Fruit fly (Drosophila melanogaster): Measurements from ENCODE around the gene CG11617.

CG11617 gene

dm6 chr2L:240176-240769, 33.2 kb upstream of the CG11617 start:
- TF ChIP-seq h (optimal IDR thresholded peaks at IDR 0.05), result no peak
- no peak for TF ChIP-seq ttk (optimal IDR thresholded peaks at IDR 0.05)
- TF ChIP-seq Sin3A (optimal IDR thresholded peaks at IDR 0.05), result no peak
- no peak for TF ChIP-seq insv (optimal IDR thresholded peaks at IDR 0.05)
- no peak for TF ChIP-seq psq (optimal IDR thresholded peaks at IDR 0.05)
- no peak for TF ChIP-seq Myc (optimal IDR thresholded peaks at IDR 0.05)

DNA sequence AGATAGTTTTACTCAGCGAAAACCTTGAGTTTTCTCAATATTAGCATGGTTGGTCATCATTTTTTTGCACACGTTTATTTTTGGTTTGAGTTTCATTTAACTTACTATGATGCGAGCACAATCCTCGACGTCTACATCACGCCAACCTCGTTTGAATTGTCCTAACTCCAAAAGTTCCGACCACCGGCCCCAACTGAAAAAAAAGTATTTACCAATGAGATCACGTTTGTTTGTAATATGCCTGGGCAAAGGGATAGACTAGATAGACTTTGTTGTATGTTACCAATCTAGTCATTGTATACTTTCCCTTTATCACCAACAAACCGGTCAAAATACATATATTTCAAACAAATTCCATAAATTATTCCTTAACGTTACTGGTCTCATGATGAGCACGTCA, 25.1 kb upstream of the CG11617 start, which contains the start of gene CG13693:
TSS of gene CG13693 (plus strand) at position 301 of the 400 bp plus-strand sequence.
- TF ChIP-seq insv (optimal IDR thresholded peaks at IDR 0.05), result no peak
- no peak for TF ChIP-seq Myc (optimal IDR thresholded peaks at IDR 0.05)
- no peak for TF ChIP-seq ttk (optimal IDR thresholded peaks at IDR 0.05)
- TF ChIP-seq Sin3A (optimal IDR thresholded peaks at IDR 0.05), result no peak
- TF ChIP-seq psq (optimal IDR thresholded peaks at IDR 0.05), result no peak
- TF ChIP-seq h (optimal IDR thresholded peaks at IDR 0.05), result no peak

dm6 chr2L:228246-228645, 21.1 kb upstream of the CG11617 start:
- TF ChIP-seq Sin3A (optimal IDR thresholded peaks at IDR 0.05) (no peak), psq (optimal IDR thresholded peaks at IDR 0.05) (no peak), ttk (optimal IDR thresholded peaks at IDR 0.05) (no peak), h (optimal IDR thresholded peaks at IDR 0.05) (no peak), insv (optimal IDR thresholded peaks at IDR 0.05) (no peak), Myc (optimal IDR thresholded peaks at IDR 0.05) (no peak)

DNA sequence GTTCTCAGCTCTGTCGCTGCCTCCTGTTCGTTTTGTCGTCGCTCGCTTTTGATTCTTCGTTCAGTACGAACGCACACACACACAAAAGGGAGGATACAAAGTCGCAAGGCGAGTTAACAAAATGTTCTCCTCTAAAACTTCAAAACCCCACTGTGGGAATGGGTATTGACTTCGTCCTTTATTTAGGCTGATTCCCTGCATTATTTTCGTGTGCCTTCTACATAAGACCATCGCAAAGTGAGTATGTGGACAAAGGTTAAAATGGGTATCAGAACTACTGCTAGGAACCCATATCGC, 18.2 kb upstream of the CG11617 start:
- TF ChIP-seq Sin3A (optimal IDR thresholded peaks at IDR 0.05) (no peak), Myc (optimal IDR thresholded peaks at IDR 0.05) (no peak), h (optimal IDR thresholded peaks at IDR 0.05) (no peak), ttk (optimal IDR thresholded peaks at IDR 0.05) (no peak), insv (optimal IDR thresholded peaks at IDR 0.05) (no peak)

DNA sequence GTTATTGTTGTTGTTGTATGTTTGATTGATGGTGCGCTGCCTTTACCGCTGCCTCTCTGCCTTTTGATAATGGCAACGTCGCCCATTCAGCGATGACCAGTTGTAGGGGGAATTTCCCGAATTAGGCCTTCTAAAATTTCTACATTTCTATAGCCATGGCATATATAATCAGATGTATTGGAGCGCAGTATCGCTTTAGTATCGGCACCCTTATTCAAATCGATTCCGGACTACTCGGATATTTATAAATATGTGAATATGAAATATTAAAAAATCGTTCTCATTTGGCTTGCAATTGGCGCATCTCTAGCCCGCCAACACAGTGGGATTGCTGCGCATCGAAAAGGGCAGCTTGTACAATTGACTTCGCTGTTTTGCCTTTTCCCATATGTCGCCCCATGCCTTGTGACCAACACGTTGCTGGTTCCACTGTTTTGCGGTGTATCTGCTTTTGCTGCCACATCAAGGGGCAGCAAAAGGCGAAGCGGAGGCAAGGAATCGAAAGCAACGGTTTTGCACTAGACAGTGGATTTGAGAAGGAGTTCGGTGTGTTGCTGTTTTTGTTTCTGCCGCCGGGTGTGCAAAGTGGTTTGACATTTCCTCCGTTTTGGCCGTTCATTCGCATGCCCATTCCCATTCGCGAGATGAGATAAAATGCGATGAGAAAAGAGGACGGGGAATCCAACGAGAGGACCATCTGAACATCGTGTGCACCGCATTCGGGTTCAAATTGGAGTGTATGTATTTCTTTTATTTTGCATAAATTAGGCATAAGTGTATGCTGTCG, 17.7 kb upstream of the CG11617 start:
- TF ChIP-seq ttk (optimal IDR thresholded peaks at IDR 0.05) (no peak), insv (optimal IDR thresholded peaks at IDR 0.05) (no peak), Myc (optimal IDR thresholded peaks at IDR 0.05) (no peak), Sin3A (optimal IDR thresholded peaks at IDR 0.05) (no peak), h (optimal IDR thresholded peaks at IDR 0.05) (no peak), psq (optimal IDR thresholded peaks at IDR 0.05) (no peak)

DNA sequence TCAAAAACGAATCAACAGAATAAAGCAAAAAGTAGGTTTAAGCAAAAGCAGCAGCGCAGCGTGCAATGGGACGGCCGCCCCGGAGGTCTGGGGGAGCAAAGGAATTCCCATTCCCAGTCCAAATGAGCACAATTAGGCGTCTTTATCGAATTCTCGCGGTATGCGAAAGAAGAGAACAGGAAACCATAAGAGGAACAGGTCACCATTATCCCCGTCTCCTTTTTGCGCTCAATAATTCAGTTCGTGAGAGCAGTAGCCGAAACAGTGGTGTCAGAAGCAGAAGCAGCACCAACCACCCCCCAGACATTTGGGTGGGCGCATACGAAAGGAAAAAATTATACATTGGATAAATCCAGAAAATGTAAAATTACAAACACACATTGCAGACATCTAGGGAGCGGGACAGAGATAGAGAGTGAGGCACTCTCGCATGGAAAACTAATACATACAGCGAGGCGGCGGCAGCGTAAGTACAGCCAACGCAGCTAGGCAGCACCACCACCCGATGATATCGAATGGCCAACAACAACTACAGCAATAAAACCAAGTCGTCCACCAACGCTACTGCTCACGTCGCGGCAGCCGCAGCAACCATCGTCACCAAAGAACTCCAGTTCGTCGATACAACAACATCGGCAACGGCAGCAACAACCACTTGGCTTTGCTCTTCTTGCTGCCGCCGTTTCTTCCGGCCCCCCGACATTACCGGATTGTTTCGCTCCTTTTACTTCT, 16.9 kb upstream of the CG11617 start:
- TF ChIP-seq insv (optimal IDR thresholded peaks at IDR 0.05), result no peak
- TF ChIP-seq Sin3A (optimal IDR thresholded peaks at IDR 0.05), result no peak
- TF ChIP-seq psq (optimal IDR thresholded peaks at IDR 0.05), result no peak
- no peak for TF ChIP-seq ttk (optimal IDR thresholded peaks at IDR 0.05)
- no peak for TF ChIP-seq h (optimal IDR thresholded peaks at IDR 0.05)
- no peak for TF ChIP-seq Myc (optimal IDR thresholded peaks at IDR 0.05)

DNA sequence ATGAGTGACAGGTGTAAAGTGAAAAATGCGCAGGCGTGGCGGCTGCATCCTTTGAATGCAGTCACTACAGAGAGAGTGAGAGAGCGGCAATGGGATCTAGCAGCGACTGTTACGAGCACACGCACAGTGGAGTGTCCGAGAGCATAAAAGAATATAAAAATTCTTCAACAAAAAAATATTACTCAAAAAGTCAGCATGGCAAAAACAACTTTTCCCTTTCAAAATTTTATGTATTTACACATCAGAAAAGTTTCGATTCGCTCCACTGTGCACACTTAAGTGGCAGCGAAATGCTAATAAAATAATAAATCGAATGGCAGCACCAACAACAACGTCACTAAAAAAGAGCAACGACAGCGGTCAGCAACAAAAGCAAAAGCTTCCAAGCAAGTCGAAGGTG, 16.3 kb upstream of the CG11617 start:
- TF ChIP-seq h (optimal IDR thresholded peaks at IDR 0.05) (no peak), Myc (optimal IDR thresholded peaks at IDR 0.05) (no peak), Sin3A (optimal IDR thresholded peaks at IDR 0.05) (no peak), ttk (optimal IDR thresholded peaks at IDR 0.05) (no peak), insv (optimal IDR thresholded peaks at IDR 0.05) (peak; percentile 25)

dm6 chr2L:222867-223266, 15.8 kb upstream of the CG11617 start:
- TF ChIP-seq psq (optimal IDR thresholded peaks at IDR 0.05), result no peak
- no peak for TF ChIP-seq ttk (optimal IDR thresholded peaks at IDR 0.05)
- no peak for TF ChIP-seq Sin3A (optimal IDR thresholded peaks at IDR 0.05)
- TF ChIP-seq Myc (optimal IDR thresholded peaks at IDR 0.05), result no peak
- TF ChIP-seq insv (optimal IDR thresholded peaks at IDR 0.05), result no peak
- no peak for TF ChIP-seq h (optimal IDR thresholded peaks at IDR 0.05)

DNA sequence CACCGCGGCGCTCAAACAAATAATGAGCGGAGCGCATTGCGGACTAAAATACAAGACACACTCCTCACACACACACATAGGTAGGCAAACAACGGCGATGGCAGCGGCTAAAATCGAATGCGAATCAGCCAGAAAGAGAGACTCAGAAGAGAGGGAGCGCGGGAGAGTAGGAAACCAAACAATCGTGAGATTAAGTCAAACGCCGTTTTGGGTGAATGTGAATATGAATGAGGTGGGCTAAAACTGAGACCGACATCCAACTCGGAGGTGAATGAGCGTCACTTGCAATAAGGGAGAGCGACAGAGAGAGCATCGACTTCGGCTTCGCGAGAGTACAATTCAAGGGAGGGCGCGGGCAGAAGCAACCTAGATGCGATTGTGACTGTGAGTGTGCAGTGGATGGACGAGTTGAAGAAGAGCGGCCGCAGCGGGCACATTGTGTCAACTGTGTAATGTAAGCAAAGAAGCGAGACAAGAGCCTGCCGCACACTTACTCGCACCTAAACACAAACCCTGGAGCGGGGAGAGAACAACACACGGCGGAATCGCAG, 14.9 kb upstream of the CG11617 start:
- TF ChIP-seq Sin3A (optimal IDR thresholded peaks at IDR 0.05) (no peak), Myc (optimal IDR thresholded peaks at IDR 0.05) (no peak), ttk (optimal IDR thresholded peaks at IDR 0.05) (no peak), h (optimal IDR thresholded peaks at IDR 0.05) (no peak), insv (optimal IDR thresholded peaks at IDR 0.05) (no peak), psq (optimal IDR thresholded peaks at IDR 0.05) (no peak)

DNA sequence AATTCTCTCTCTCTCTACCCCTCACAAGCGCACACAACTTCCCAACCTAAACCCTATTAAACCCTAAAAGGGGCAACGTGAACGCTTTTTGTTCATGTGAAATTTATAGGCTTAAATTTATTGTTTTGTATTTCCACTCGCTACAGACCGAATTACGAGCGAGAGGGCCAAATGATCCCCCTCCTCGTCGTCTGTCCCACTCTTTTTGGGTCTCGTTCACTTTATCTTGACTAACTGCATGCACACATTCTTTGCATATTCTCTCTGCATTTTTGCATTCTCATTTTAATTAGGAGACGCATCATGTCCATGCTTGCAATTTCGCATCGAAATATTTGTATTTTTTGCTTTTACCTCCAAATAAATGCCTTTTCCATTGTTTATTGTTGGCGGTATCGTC, 14.1 kb upstream of the CG11617 start:
- no peak for TF ChIP-seq insv (optimal IDR thresholded peaks at IDR 0.05)

DNA sequence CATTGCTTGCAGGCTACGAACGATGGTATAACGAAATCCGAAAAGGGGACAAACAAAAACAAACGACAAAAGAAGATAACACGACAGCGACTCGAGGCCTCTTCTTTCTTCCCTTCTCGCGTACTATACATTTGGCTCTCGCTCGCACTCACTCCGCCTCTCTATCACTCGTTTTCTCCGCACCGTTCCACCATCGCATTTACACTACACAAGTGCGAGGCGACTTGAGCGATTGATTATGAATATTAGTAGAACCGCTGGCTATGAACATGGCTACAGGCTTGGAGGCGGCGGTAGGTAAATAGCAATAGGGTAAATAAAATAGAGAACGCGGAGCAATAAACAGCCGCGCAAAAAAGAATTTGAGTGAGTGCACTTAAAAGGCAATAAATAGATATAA, 13.4 kb upstream of the CG11617 start:
- TF ChIP-seq Sin3A (optimal IDR thresholded peaks at IDR 0.05), result no peak

- TF ChIP-seq h (optimal IDR thresholded peaks at IDR 0.05), result no peak
- no peak for TF ChIP-seq ttk (optimal IDR thresholded peaks at IDR 0.05)
- no peak for TF ChIP-seq insv (optimal IDR thresholded peaks at IDR 0.05)
- no peak for TF ChIP-seq Myc (optimal IDR thresholded peaks at IDR 0.05)
- no peak for TF ChIP-seq Sin3A (optimal IDR thresholded peaks at IDR 0.05)
- no peak for TF ChIP-seq psq (optimal IDR thresholded peaks at IDR 0.05)
Measured at dm6 chr2L:219441-220033, 12.4 kb upstream of the CG11617 start.
